Worm (Caenorhabditis elegans) whole organism, late embryonic: ENCODE measurements around the gene elt-1.

Experiments used
- C08G9.2 ChIP-seq: sonication (generic microtip); optimal IDR thresholded peaks from 2 replicates; lab custom pipeline; 2016; ENCODE audit warnings: mild to moderate bottlenecking, missing genetic modification characterization, moderate library complexity, missing compliant biosample characterization
- T23F11.4 ChIP-seq: fragments of 200-800 bp; sonication (Bioruptor generic); optimal IDR thresholded peaks from 2 replicates; lab custom pipeline; 2018; ENCODE audit warnings: mild to moderate bottlenecking, missing genetic modification characterization, missing compliant biosample characterization
- Y22D7AL.16 ChIP-seq: sonication (generic microtip); optimal IDR thresholded peaks from 2 replicates; lab custom pipeline; 2016; ENCODE audit warnings: missing genetic modification characterization, missing compliant biosample characterization
- ceh-14 ChIP-seq: sonication (generic microtip); optimal IDR thresholded peaks from 2 replicates; lab custom pipeline; 2016; ENCODE audit warnings: missing genotype, missing genetic modification characterization, missing compliant biosample characterization
- ceh-19 ChIP-seq: fragments of 200-800 bp; sonication (Bioruptor generic); optimal IDR thresholded peaks from 2 replicates; lab custom pipeline; 2018; ENCODE audit warnings: mild to moderate bottlenecking, missing genetic modification characterization, missing compliant biosample characterization
- ceh-22 ChIP-seq: sonication (generic microtip); optimal IDR thresholded peaks from 2 replicates; lab custom pipeline; 2017; ENCODE audit warnings: missing biosample characterization, missing genetic modification characterization
- ceh-31 ChIP-seq: sonication (generic microtip); optimal IDR thresholded peaks from 2 replicates; lab custom pipeline; 2016; ENCODE audit warnings: missing genetic modification characterization, missing compliant biosample characterization
- ceh-48 ChIP-seq: sonication (generic microtip); optimal IDR thresholded peaks from 2 replicates; lab custom pipeline; 2016; ENCODE audit warnings: missing genetic modification characterization, inconsistent platforms, missing compliant biosample characterization
- ceh-6 ChIP-seq: fragments of 200-800 bp; sonication (Bioruptor generic); optimal IDR thresholded peaks from 2 replicates; lab custom pipeline; 2018; ENCODE audit warnings: mild to moderate bottlenecking, missing genetic modification characterization, missing compliant biosample characterization
- ceh-9 ChIP-seq: sonication (generic microtip); optimal IDR thresholded peaks from 2 replicates; lab custom pipeline; 2016; ENCODE audit warnings: mild to moderate bottlenecking, missing genetic modification characterization, inconsistent platforms, missing compliant biosample characterization
- che-1 ChIP-seq: sonication (generic microtip); optimal IDR thresholded peaks from 2 replicates; lab custom pipeline; 2016; ENCODE audit warnings: mild to moderate bottlenecking, missing genetic modification characterization, missing compliant biosample characterization
- dve-1 ChIP-seq: sonication (generic microtip); optimal IDR thresholded peaks from 2 replicates; lab custom pipeline; 2017; ENCODE audit warnings: antibody characterized with exemption, mild to moderate bottlenecking, missing genetic modification characterization, missing compliant biosample characterization
- elt-2 ChIP-seq: sonication (generic microtip); optimal IDR thresholded peaks from 2 replicates; lab custom pipeline; 2016; ENCODE audit warnings: missing genetic modification reagents, missing genetic modification characterization, missing compliant biosample characterization
- elt-4 ChIP-seq: sonication (generic microtip); optimal IDR thresholded peaks from 2 replicates; lab custom pipeline; 2016; ENCODE audit warnings: missing genetic modification characterization, missing compliant biosample characterization
- fkh-10 ChIP-seq: fragments of 150-350 bp; optimal IDR thresholded peaks from 2 replicates; lab custom pipeline; 2014; ENCODE audit warnings: missing biosample characterization, missing genetic modification reagents, missing genetic modification characterization
- fkh-6 ChIP-seq: sonication (generic microtip); optimal IDR thresholded peaks from 2 replicates; lab custom pipeline; 2016; ENCODE audit warnings: missing genetic modification characterization, missing compliant biosample characterization
- hlh-13 ChIP-seq: fragments of 200-800 bp; sonication (Bioruptor generic); optimal IDR thresholded peaks from 2 replicates; lab custom pipeline; 2018; ENCODE audit warnings: mild to moderate bottlenecking, missing genetic modification characterization, missing compliant biosample characterization
- hlh-30 ChIP-seq: sonication (generic microtip); optimal IDR thresholded peaks from 2 replicates; lab custom pipeline; 2017; ENCODE audit warnings: antibody characterized with exemption, missing genetic modification characterization, missing compliant biosample characterization; ENCODE audit not compliant: insufficient read depth
- hlh-6 ChIP-seq: sonication (generic microtip); optimal IDR thresholded peaks from 2 replicates; lab custom pipeline; 2016; ENCODE audit warnings: missing genotype, missing genetic modification characterization, missing compliant biosample characterization
- hlh-8 ChIP-seq: sonication (generic microtip); optimal IDR thresholded peaks from 2 replicates; lab custom pipeline; 2016; ENCODE audit warnings: missing genotype, missing genetic modification characterization, missing compliant biosample characterization
- lin-11 ChIP-seq: fragments of 200-800 bp; sonication (Bioruptor generic); optimal IDR thresholded peaks from 2 replicates; lab custom pipeline; 2018; ENCODE audit warnings: mild to moderate bottlenecking, missing genetic modification characterization, missing compliant biosample characterization
- madf-2 ChIP-seq: sonication (generic microtip); optimal IDR thresholded peaks from 2 replicates; lab custom pipeline; 2017; ENCODE audit warnings: missing genetic modification characterization, missing compliant biosample characterization
- mec-3 ChIP-seq: sonication (generic microtip); optimal IDR thresholded peaks from 2 replicates; lab custom pipeline; 2016; ENCODE audit warnings: borderline replicate concordance, missing genetic modification characterization, missing compliant biosample characterization
- nfya-1 ChIP-seq: sonication (generic microtip); optimal IDR thresholded peaks from 2 replicates; lab custom pipeline; 2017; ENCODE audit warnings: missing genetic modification characterization, mild to moderate bottlenecking, missing compliant biosample characterization, antibody characterized with exemption, moderate library complexity
- nhr-232 ChIP-seq: sonication (generic microtip); optimal IDR thresholded peaks from 2 replicates; lab custom pipeline; 2016; ENCODE audit warnings: missing genetic modification characterization, missing compliant biosample characterization
- npax-4 ChIP-seq: sonication (generic microtip); optimal IDR thresholded peaks from 2 replicates; lab custom pipeline; 2016; ENCODE audit warnings: missing genetic modification characterization, missing compliant biosample characterization
- odd-2 ChIP-seq: sonication (generic microtip); optimal IDR thresholded peaks from 2 replicates; lab custom pipeline; 2017; ENCODE audit warnings: antibody characterized with exemption, mild to moderate bottlenecking, missing genetic modification characterization, missing compliant biosample characterization
- pag-3 ChIP-seq: sonication (generic microtip); optimal IDR thresholded peaks from 2 replicates; lab custom pipeline; 2016; ENCODE audit warnings: missing compliant biosample characterization, missing genetic modification characterization, borderline replicate concordance
- pat-9 ChIP-seq: fragments of 200-800 bp; sonication (Bioruptor generic); optimal IDR thresholded peaks from 2 replicates; lab custom pipeline; 2018; ENCODE audit warnings: mild to moderate bottlenecking, missing genetic modification characterization, moderate library complexity, missing compliant biosample characterization
- pax-1 ChIP-seq: fragments of 150-350 bp; optimal IDR thresholded peaks from 2 replicates; lab custom pipeline; 2014; ENCODE audit warnings: missing biosample characterization, missing genetic modification characterization
- pha-2 ChIP-seq: sonication (generic microtip); optimal IDR thresholded peaks from 2 replicates; lab custom pipeline; 2017; ENCODE audit warnings: mild to moderate bottlenecking, missing genetic modification characterization, missing compliant biosample characterization
- pros-1 ChIP-seq: fragments of 150-350 bp; optimal IDR thresholded peaks from 2 replicates; lab custom pipeline; 2014; ENCODE audit warnings: missing biosample characterization, missing genetic modification reagents, missing genetic modification characterization
- ref-2 ChIP-seq: sonication (generic microtip); optimal IDR thresholded peaks from 2 replicates; lab custom pipeline; 2016; ENCODE audit warnings: missing genetic modification characterization, missing compliant biosample characterization
- sdc-2 ChIP-seq: sonication (generic microtip); optimal IDR thresholded peaks from 2 replicates; lab custom pipeline; 2016; ENCODE audit warnings: missing genotype, missing genetic modification characterization, missing compliant biosample characterization
- sox-4 ChIP-seq: sonication (generic microtip); optimal IDR thresholded peaks from 2 replicates; lab custom pipeline; 2017; ENCODE audit warnings: mild to moderate bottlenecking, missing genetic modification characterization, inconsistent platforms, missing compliant biosample characterization
- tbx-7 ChIP-seq: sonication (generic microtip); optimal IDR thresholded peaks from 2 replicates; lab custom pipeline; 2016; ENCODE audit warnings: missing genotype, missing genetic modification characterization, missing compliant biosample characterization
- unc-42 ChIP-seq: sonication (generic microtip); optimal IDR thresholded peaks from 2 replicates; lab custom pipeline; 2016; ENCODE audit warnings: missing genotype, missing genetic modification characterization, missing compliant biosample characterization
- unc-55 ChIP-seq: sonication (generic microtip); optimal IDR thresholded peaks from 2 replicates; lab custom pipeline; 2017; ENCODE audit warnings: missing biosample characterization, missing genetic modification reagents, missing genetic modification characterization
- zip-5 ChIP-seq: sonication (generic microtip); optimal IDR thresholded peaks from 2 replicates; lab custom pipeline; 2016; ENCODE audit warnings: missing genetic modification characterization, missing compliant biosample characterization

Gene elt-1

DNA sequence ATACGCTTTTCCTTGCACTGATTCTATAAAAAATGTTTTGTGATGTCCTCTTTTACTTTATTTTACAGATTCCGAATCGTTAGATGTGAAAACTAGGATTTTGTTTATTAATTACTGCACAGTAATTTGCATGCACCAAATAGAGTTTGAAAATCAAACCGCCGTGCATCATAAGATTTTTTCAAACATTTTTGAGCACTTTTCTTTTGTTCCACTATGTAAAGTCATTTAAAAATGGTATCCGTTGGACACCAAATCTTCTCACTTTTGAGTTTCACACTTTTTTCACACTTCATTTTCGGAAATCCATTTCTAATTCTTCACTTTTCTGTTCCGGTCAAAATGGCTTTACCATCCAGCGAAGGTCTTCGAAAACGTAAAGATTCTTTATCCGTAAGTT, 28.4 kb downstream of the elt-1 start, which contains the start of gene degl-2:
degl-2 (plus strand) TSS at position 301 of the 400 bp plus-strand sequence.
- no peak for TF ChIP-seq ceh-19 (GFP tag; lab: Kevin White, UChicago)
- no peak for TF ChIP-seq ceh-14 (tag; lab: Kevin White, UChicago)
- no peak for TF ChIP-seq zip-5 (tag; lab: Kevin White, UChicago)
- TF ChIP-seq pha-2 (tag; lab: Kevin White, UChicago), result no peak
- TF ChIP-seq elt-4 (tag; lab: Kevin White, UChicago), result no peak
- TF ChIP-seq sdc-2 (tag; lab: Kevin White, UChicago), result no peak
- no peak for TF ChIP-seq ref-2 (tag; lab: Kevin White, UChicago)
- no peak for TF ChIP-seq pax-1 (tag; lab: Kevin White, UChicago)
- no peak for TF ChIP-seq hlh-30
- no peak for TF ChIP-seq ceh-22
- no peak for TF ChIP-seq npax-4 (tag; lab: Kevin White, UChicago)
- no peak for TF ChIP-seq madf-2 (tag; lab: Kevin White, UChicago)
- no peak for TF ChIP-seq fkh-10 (GFP tag; lab: Kevin White, UChicago)
- TF ChIP-seq sox-4 (tag; lab: Kevin White, UChicago), result no peak
- TF ChIP-seq che-1 (tag; lab: Kevin White, UChicago), result no peak
- TF ChIP-seq pag-3 (tag; lab: Kevin White, UChicago), result no peak
- TF ChIP-seq odd-2 (tag; lab: Kevin White, UChicago), result no peak
- no peak for TF ChIP-seq elt-2 (tag; lab: Kevin White, UChicago)
- no peak for TF ChIP-seq mec-3 (tag; lab: Kevin White, UChicago)
- TF ChIP-seq hlh-8 (tag; lab: Kevin White, UChicago), result no peak

DNA sequence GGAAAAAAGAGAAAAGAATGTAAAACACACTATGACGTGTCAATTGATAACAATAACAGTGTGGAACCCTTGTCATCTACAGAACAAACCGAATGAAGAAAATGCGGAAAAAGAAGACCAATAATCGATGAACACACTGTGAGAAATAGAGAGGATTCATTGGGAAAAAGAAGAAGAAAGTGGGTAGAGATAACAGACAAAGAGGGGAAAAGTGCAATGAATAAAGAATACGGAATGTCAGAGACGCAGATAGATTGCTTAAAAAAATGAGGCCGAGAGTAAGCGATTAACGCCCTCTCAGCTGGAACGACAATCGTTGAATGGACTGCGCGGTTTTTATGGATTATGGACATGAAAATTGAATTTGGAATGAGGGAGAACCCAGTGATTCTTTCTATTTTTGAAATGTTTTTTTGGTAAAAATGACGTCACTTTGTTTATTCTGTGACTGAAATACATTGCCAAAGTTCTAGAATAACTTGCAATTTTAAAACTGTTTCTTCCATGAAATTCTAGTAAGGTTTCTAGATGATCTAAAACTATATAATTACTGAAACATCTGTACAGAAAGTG, 33.1 kb downstream of the elt-1 start, which contains the start of gene amph-1:
amph-1 (minus strand) TSS at position 85 of the 573 bp plus-strand sequence.
- TF ChIP-seq nfya-1 (tag; lab: Kevin White, UChicago) (peak; percentile 17), sdc-2 (tag; lab: Kevin White, UChicago) (no peak), hlh-13 (GFP tag; lab: Kevin White, UChicago) (no peak), unc-42 (peak; percentile 11), hlh-8 (tag; lab: Kevin White, UChicago) (no peak), dve-1 (tag; lab: Kevin White, UChicago) (peak; percentile 0), ceh-31 (tag; lab: Kevin White, UChicago) (peak; percentile 43), unc-55 (GFP tag; lab: Kevin White, UChicago) (peak; percentile 25)

DNA sequence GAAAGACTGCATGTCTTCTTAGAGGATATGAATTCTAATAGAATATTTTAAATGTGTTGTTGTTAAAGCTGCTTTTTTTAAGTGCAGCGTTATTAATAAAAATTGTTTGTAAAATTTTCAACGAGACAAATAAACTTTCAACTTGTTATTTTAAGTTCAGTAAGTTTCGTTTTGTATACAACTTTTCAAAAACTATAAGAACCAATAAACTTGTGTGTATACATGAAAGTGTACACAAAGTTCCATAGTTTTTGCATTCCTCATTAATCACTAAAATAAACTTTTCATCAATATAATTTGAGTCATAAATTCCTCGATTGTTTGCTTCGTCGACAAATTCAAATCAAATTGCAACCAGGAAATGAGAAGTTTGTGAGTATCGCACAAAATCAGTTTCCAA, 33.9 kb downstream of the elt-1 start, which contains the start of gene srm-3:
srm-3 (plus strand) TSS at position 301 of the 400 bp plus-strand sequence.
- TF ChIP-seq Y22D7AL.16 (tag; lab: Kevin White, UChicago) (no peak), ceh-9 (no peak), lin-11 (no peak), pros-1 (tag; lab: Kevin White, UChicago) (no peak), mec-3 (tag; lab: Kevin White, UChicago) (no peak), nfya-1 (tag; lab: Kevin White, UChicago) (no peak), unc-55 (GFP tag; lab: Kevin White, UChicago) (no peak), dve-1 (tag; lab: Kevin White, UChicago) (no peak), fkh-6 (tag; lab: Kevin White, UChicago) (no peak), unc-42 (no peak), ceh-19 (GFP tag; lab: Kevin White, UChicago) (no peak), pat-9 (tag; lab: Kevin White, UChicago) (no peak), tbx-7 (tag; lab: Kevin White, UChicago) (no peak), ceh-48 (no peak), ceh-6 (GFP tag; lab: Kevin White, UChicago) (no peak), T23F11.4 (GFP tag; lab: Kevin White, UChicago) (no peak), nhr-232 (no peak), pag-3 (tag; lab: Kevin White, UChicago) (no peak), hlh-6 (tag; lab: Kevin White, UChicago) (no peak), C08G9.2 (tag; lab: Kevin White, UChicago) (no peak)
